Fruit fly (Drosophila melanogaster) whole organism, embryonic: ENCODE measurements around the gene qm.

Experiments used
- Antp ChIP-seq: fragments of 200-800 bp; sonication (Bioruptor generic); optimal IDR thresholded peaks from 3 replicates; lab custom pipeline; 2016; ENCODE audit warnings: missing biosample characterization, missing genetic modification characterization
- BEAF-32 ChIP-seq: fragments of 200-800 bp; sonication (Bioruptor generic); optimal IDR thresholded peaks from 3 replicates; lab custom pipeline; 2017; ENCODE audit warnings: missing biosample characterization, missing genetic modification characterization, mild to moderate bottlenecking, moderate library complexity, missing genetic modification reagents
- CG10321 ChIP-seq: fragments of 200-800 bp; sonication (Bioruptor generic); IDR thresholded peaks from 2 replicates; pipeline ENCODE4 v1.3.6; 2022; ENCODE audit warnings: missing biosample characterization, missing genetic modification characterization
- CG10431 ChIP-seq: fragments of 200-800 bp; sonication (Bioruptor generic); optimal IDR thresholded peaks from 3 replicates; lab custom pipeline; 2018; ENCODE audit warnings: missing biosample characterization, mild to moderate bottlenecking, missing genetic modification characterization
- CG12155 ChIP-seq: fragments of 200-800 bp; sonication (Bioruptor generic); optimal IDR thresholded peaks from 3 replicates; lab custom pipeline; 2016; ENCODE audit warnings: missing biosample characterization, missing genetic modification characterization
- CG14710 ChIP-seq: fragments of 200-800 bp; sonication (Bioruptor generic); optimal IDR thresholded peaks from 3 replicates; lab custom pipeline; 2019; ENCODE audit warnings: missing biosample characterization, mild to moderate bottlenecking, missing genetic modification characterization, moderate library complexity
- CG15269 ChIP-seq: fragments of 200-800 bp; sonication (Bioruptor generic); optimal IDR thresholded peaks from 2 replicates; lab custom pipeline; 2018; ENCODE audit warnings: missing biosample characterization, mild to moderate bottlenecking, missing genetic modification characterization, moderate library complexity
- CG15514 ChIP-seq: fragments of 200-800 bp; sonication (Bioruptor generic); optimal IDR thresholded peaks from 3 replicates; lab custom pipeline; 2017; ENCODE audit warnings: missing biosample characterization, missing genetic modification characterization, mild to moderate bottlenecking, moderate library complexity, missing genetic modification reagents
- CG1647 ChIP-seq: fragments of 200-800 bp; sonication (Bioruptor generic); optimal IDR thresholded peaks from 3 replicates; lab custom pipeline; 2016; ENCODE audit warnings: missing biosample characterization, missing genetic modification characterization
- CG16815 ChIP-seq: fragments of 200-800 bp; sonication (Bioruptor generic); optimal IDR thresholded peaks from 3 replicates; lab custom pipeline; 2017; ENCODE audit warnings: missing biosample characterization, mild to moderate bottlenecking, missing genetic modification characterization
- CG18476 ChIP-seq: fragments of 200-800 bp; sonication (Bioruptor generic); optimal IDR thresholded peaks from 2 replicates; lab custom pipeline; 2016; ENCODE audit warnings: missing biosample characterization, mild to moderate bottlenecking, missing genetic modification characterization
- CG18599 ChIP-seq: fragments of 200-800 bp; sonication (Bioruptor generic); optimal IDR thresholded peaks from 3 replicates; lab custom pipeline; 2017; ENCODE audit warnings: missing biosample characterization, missing genetic modification characterization, mild to moderate bottlenecking, moderate library complexity, missing genetic modification reagents
- CG30020 ChIP-seq: fragments of 200-800 bp; optimal IDR thresholded peaks from 2 replicates; lab custom pipeline; 2019; ENCODE audit warnings: missing biosample characterization, mild to moderate bottlenecking, missing genetic modification characterization, moderate library complexity
- CG3065 ChIP-seq: fragments of 200-800 bp; sonication (Bioruptor generic); optimal IDR thresholded peaks from 2 replicates; lab custom pipeline; 2016; ENCODE audit warnings: missing biosample characterization, missing genetic modification characterization
- CG34422 ChIP-seq: fragments of 200-800 bp; sonication (Bioruptor generic); IDR thresholded peaks from 3 replicates; pipeline ENCODE4 v1.3.6; 2022; ENCODE audit warnings: missing biosample characterization, missing genetic modification characterization
- CG3995 ChIP-seq: fragments of 200-800 bp; sonication (Bioruptor generic); optimal IDR thresholded peaks from 3 replicates; lab custom pipeline; 2016; ENCODE audit warnings: missing biosample characterization, missing genetic modification characterization
- CG43689 ChIP-seq: fragments of 200-800 bp; sonication (Bioruptor generic); IDR thresholded peaks from 2 replicates; pipeline ENCODE4 v1.3.6; 2022; ENCODE audit warnings: missing biosample characterization, missing genetic modification characterization
- CG4617 ChIP-seq: fragments of 200-800 bp; sonication (Bioruptor generic); optimal IDR thresholded peaks from 3 replicates; lab custom pipeline; 2016; ENCODE audit warnings: missing biosample characterization, missing genetic modification characterization, borderline replicate concordance
- CG7786 ChIP-seq: fragments of 200-800 bp; sonication (Bioruptor generic); optimal IDR thresholded peaks from 2 replicates; lab custom pipeline; 2016; ENCODE audit warnings: missing biosample characterization, missing genetic modification characterization
- CG9797 ChIP-seq: fragments of 200-800 bp; sonication (Bioruptor generic); optimal IDR thresholded peaks from 3 replicates; lab custom pipeline; 2018; ENCODE audit warnings: missing biosample characterization, mild to moderate bottlenecking, missing genetic modification characterization
- CTCF ChIP-seq: fragments of 200-800 bp; sonication (Bioruptor generic); optimal IDR thresholded peaks from 2 replicates; lab custom pipeline; 2017; ENCODE audit warnings: missing biosample characterization, mild to moderate bottlenecking, missing genetic modification characterization, moderate library complexity
- GATAe ChIP-seq: fragments of 200-800 bp; sonication (Bioruptor generic); conservative IDR thresholded peaks from 2 replicates; pipeline ENCODE4 v1.3.6; 2022; ENCODE audit warnings: missing biosample characterization, missing genetic modification characterization
- H2.0 ChIP-seq: fragments of 200-800 bp; sonication (Bioruptor generic); IDR thresholded peaks from 2 replicates; pipeline ENCODE4 v1.3.6; 2022; ENCODE audit warnings: missing biosample characterization, missing genetic modification characterization
- MESR4 ChIP-seq: fragments of 200-800 bp; sonication (Bioruptor generic); optimal IDR thresholded peaks from 2 replicates; lab custom pipeline; 2018; ENCODE audit warnings: missing biosample characterization, mild to moderate bottlenecking, missing genetic modification characterization, moderate library complexity
- Med ChIP-seq: fragments of 200-800 bp; sonication (Bioruptor generic); peaks from one replicate; lab custom pipeline; 2016; ENCODE audit warnings: missing biosample characterization, missing genetic modification characterization, mild to moderate bottlenecking, inconsistent platforms, moderate library complexity
- Meics ChIP-seq: fragments of 200-800 bp; sonication (Bioruptor generic); optimal IDR thresholded peaks from 2 replicates; lab custom pipeline; 2017; ENCODE audit warnings: missing biosample characterization, mild to moderate bottlenecking, missing genetic modification characterization
- Myb ChIP-seq: fragments of 200-800 bp; sonication (Bioruptor generic); optimal IDR thresholded peaks from 2 replicates; lab custom pipeline; 2016; ENCODE audit warnings: missing biosample characterization, missing genetic modification characterization
- Pdp1 ChIP-seq, 2 experiments: fragments of 200-800 bp; sonication (Bioruptor generic); optimal IDR thresholded peaks; 3 replicates each; lab custom pipeline; 2016; ENCODE audit warnings: missing biosample characterization in 2 of 2, missing genetic modification characterization in 2 of 2, mild to moderate bottlenecking in 1 of 2, moderate library complexity in 1 of 2
- Tbp ChIP-seq: fragments of >200 bp; optimal IDR thresholded peaks from 2 replicates; lab custom pipeline; 2018; ENCODE audit warnings: missing biosample characterization, missing genetic modification characterization
- cad ChIP-seq: fragments of >200 bp; optimal IDR thresholded peaks from 2 replicates; lab custom pipeline; 2017; ENCODE audit warnings: missing biosample characterization, missing genetic modification characterization
- cg ChIP-seq: fragments of 200-800 bp; sonication (Bioruptor generic); optimal IDR thresholded peaks from 3 replicates; lab custom pipeline; 2019; ENCODE audit warnings: missing biosample characterization, mild to moderate bottlenecking, missing genetic modification characterization, moderate library complexity
- crc ChIP-seq: fragments of 200-800 bp; sonication (Bioruptor generic); optimal IDR thresholded peaks from 2 replicates; lab custom pipeline; 2016; ENCODE audit warnings: missing biosample characterization, missing genetic modification characterization
- gfzf ChIP-seq: fragments of 200-800 bp; sonication (Bioruptor generic); optimal IDR thresholded peaks from 2 replicates; lab custom pipeline; 2016; ENCODE audit warnings: missing biosample characterization, mild to moderate bottlenecking, missing genetic modification characterization, moderate library complexity
- ken ChIP-seq: fragments of 200-800 bp; sonication (Bioruptor generic); IDR thresholded peaks from 3 replicates; pipeline ENCODE4 v1.3.6; 2022; ENCODE audit warnings: missing biosample characterization, missing genetic modification characterization
- lmd ChIP-seq: fragments of 200-800 bp; sonication (Bioruptor generic); IDR thresholded peaks from 2 replicates; pipeline ENCODE4 v1.3.6; 2022; ENCODE audit warnings: missing biosample characterization, missing genetic modification characterization
- pfk ChIP-seq: fragments of 200-800 bp; sonication (Bioruptor generic); optimal IDR thresholded peaks from 2 replicates; lab custom pipeline; 2018; ENCODE audit warnings: missing biosample characterization, mild to moderate bottlenecking, missing genetic modification characterization, moderate library complexity
- phol ChIP-seq: fragments of 200-800 bp; sonication (Bioruptor generic); optimal IDR thresholded peaks from 3 replicates; lab custom pipeline; 2018; ENCODE audit warnings: missing biosample characterization, mild to moderate bottlenecking, missing genetic modification characterization, moderate library complexity
- pzg ChIP-seq: fragments of 200-800 bp; sonication (Bioruptor generic); optimal IDR thresholded peaks from 3 replicates; lab custom pipeline; 2018; ENCODE audit warnings: missing biosample characterization, mild to moderate bottlenecking, missing genetic modification characterization, moderate library complexity
- row ChIP-seq: fragments of 200-800 bp; sonication (Bioruptor generic); IDR thresholded peaks from 3 replicates; pipeline ENCODE4 v1.3.6; 2022; ENCODE audit warnings: missing biosample characterization, missing genetic modification characterization
- sens ChIP-seq: fragments of 200-800 bp; sonication (Bioruptor generic); peaks from one replicate; lab custom pipeline; 2016; ENCODE audit warnings: missing biosample characterization, missing genetic modification characterization
- shn ChIP-seq: fragments of 200-800 bp; sonication (Bioruptor generic); optimal IDR thresholded peaks from 3 replicates; lab custom pipeline; 2016; ENCODE audit warnings: missing biosample characterization, missing genetic modification characterization
- sima ChIP-seq: fragments of 200-800 bp; sonication (Bioruptor generic); optimal IDR thresholded peaks from 2 replicates; lab custom pipeline; 2016; ENCODE audit warnings: missing biosample characterization, missing genetic modification characterization
- sisA ChIP-seq: fragments of 200-800 bp; sonication (Bioruptor generic); IDR thresholded peaks from 2 replicates; pipeline ENCODE4 v1.3.6; 2022; ENCODE audit warnings: missing biosample characterization, missing genetic modification characterization
- tin ChIP-seq: fragments of 200-800 bp; sonication (Bioruptor generic); optimal IDR thresholded peaks from 3 replicates; lab custom pipeline; 2016; ENCODE audit warnings: missing biosample characterization, missing genetic modification characterization
- ttk ChIP-seq: fragments of 200-800 bp; sonication (Bioruptor generic); IDR thresholded peaks from 2 replicates; pipeline ENCODE4 v2.1.2; 2022; ENCODE audit warnings: missing biosample characterization, missing genetic modification characterization
- usp ChIP-seq: fragments of >200 bp; optimal IDR thresholded peaks from 2 replicates; lab custom pipeline; 2017; ENCODE audit warnings: missing biosample characterization, missing genetic modification characterization
- wek ChIP-seq: fragments of 200-800 bp; sonication (Bioruptor generic); optimal IDR thresholded peaks from 3 replicates; lab custom pipeline; 2018; ENCODE audit warnings: missing biosample characterization, mild to moderate bottlenecking, missing genetic modification characterization, moderate library complexity
- z ChIP-seq: fragments of 200-800 bp; sonication (Bioruptor generic); IDR thresholded peaks from 3 replicates; pipeline ENCODE4 v1.3.6; 2022; ENCODE audit warnings: missing biosample characterization, missing genetic modification characterization

qm gene

DNA sequence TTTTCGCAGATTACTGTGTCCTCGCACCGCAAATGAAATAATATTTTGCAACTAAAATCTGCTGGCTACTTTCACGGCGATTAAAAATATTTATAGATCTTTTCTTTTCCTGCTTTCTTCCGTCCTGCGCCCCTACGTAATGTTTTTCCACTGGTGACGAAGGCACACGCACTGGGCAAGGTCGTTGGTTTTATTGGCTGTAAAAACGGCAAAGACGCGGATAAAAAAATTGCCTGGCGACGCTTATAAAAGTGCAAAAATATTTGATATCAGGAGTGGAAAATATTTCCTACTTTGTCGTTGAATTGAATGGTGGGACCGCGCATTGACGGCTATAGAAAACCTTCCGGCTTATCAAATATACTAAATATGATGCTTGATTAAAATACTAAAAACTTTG lies 20.8 kb downstream of the qm start, which contains the start of gene Sh3beta:
Sh3beta (minus strand) TSS at position 327 of the 400 bp plus-strand sequence.
- TF ChIP-seq CG18476 (GFP tag; lab: Kevin White, UChicago): no peak
- TF ChIP-seq pzg: peak; percentile 2
- TF ChIP-seq Meics (GFP tag; lab: Kevin White, UChicago): peak; percentile 38
- peak; percentile 39 for TF ChIP-seq CG4617 (GFP tag; lab: Kevin White, UChicago)
- peak; percentile 6 for TF ChIP-seq cad (GFP tag; lab: Kevin White, UChicago)
- no peak for TF ChIP-seq CG7786
- TF ChIP-seq sima: no peak
- no peak for TF ChIP-seq z (GFP tag; lab: Robert Waterston, UW)
- TF ChIP-seq Antp (GFP tag; lab: Kevin White, UChicago): no peak
- TF ChIP-seq CG10431: no peak
- no peak for TF ChIP-seq shn (GFP tag; lab: Kevin White, UChicago)
- no peak for TF ChIP-seq CG43689
- TF ChIP-seq CG1647 (GFP tag; lab: Kevin White, UChicago): no peak
- TF ChIP-seq CG10321 (GFP tag; lab: Robert Waterston, UW): peak; percentile 16; the same call in 1 of the 2 replicates
- TF ChIP-seq MESR4 (GFP tag; lab: Kevin White, UChicago): peak; percentile 51
- TF ChIP-seq CG3065 (GFP tag; lab: Kevin White, UChicago): peak; percentile 71
- peak; percentile 76 for TF ChIP-seq Med
- TF ChIP-seq CG34422: 0 out of 3 replicates have a peak, but pooled peaks have one; percentile 21
- TF ChIP-seq CTCF (GFP tag; lab: Kevin White, UChicago): no peak
- TF ChIP-seq sisA (GFP tag; lab: Robert Waterston, UW): no peak
- TF ChIP-seq CG16815 (GFP tag; lab: Kevin White, UChicago): no peak
- TF ChIP-seq usp (GFP tag; lab: Kevin White, UChicago): no peak
- no peak for TF ChIP-seq ttk (GFP tag; lab: Robert Waterston, UW)
- no peak for TF ChIP-seq ken (GFP tag; lab: Robert Waterston, UW)
- no peak for TF ChIP-seq GATAe (GFP tag; lab: Robert Waterston, UW)
- no peak for TF ChIP-seq cg (GFP tag; lab: Kevin White, UChicago)
- TF ChIP-seq crc (GFP tag; lab: Kevin White, UChicago): no peak
- no peak for TF ChIP-seq CG15269 (tag; lab: Kevin White, UChicago)
- TF ChIP-seq lmd: no peak

DNA sequence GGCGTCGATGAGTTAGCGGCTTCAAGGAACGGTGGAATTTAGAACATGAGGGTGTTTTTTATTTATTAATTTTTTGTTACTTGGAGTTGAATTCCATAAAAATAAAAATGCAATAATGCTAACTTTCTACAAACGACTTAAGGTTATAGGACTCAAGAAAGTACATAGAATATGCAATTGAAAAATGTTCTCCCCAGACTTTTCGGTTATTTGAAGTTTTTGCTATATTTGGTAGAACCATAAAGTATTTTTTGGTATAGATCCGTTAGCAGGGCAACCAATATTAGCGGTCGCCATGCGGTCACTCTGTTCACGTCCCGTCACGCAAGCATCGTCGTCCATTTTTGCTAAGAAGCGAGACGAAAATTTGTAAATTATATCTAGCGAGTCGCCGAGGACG lies 21.4 kb downstream of the qm start, which contains the start of gene akirin:
akirin (plus strand) TSS at position 301 of the 400 bp plus-strand sequence.
- TF ChIP-seq row (GFP tag; lab: Robert Waterston, UW): peak; percentile 22; the same call in 1 of the 3 replicates
- peak; percentile 16 for TF ChIP-seq CG14710
- TF ChIP-seq CG9797 (GFP tag; lab: Kevin White, UChicago): peak; percentile 38
- no peak for TF ChIP-seq H2.0 (GFP tag; lab: Robert Waterston, UW)
- peak; percentile 28 for TF ChIP-seq Myb (GFP tag; lab: Kevin White, UChicago)
- peak; percentile 24 for TF ChIP-seq BEAF-32 (GFP tag; lab: Kevin White, UChicago)
- TF ChIP-seq CG15514 (GFP tag; lab: Kevin White, UChicago): peak; percentile 4
- TF ChIP-seq CG18599: peak; percentile 14
- no peak for TF ChIP-seq CG1647 (GFP tag; lab: Kevin White, UChicago)
- peak; percentile 12 for TF ChIP-seq sens (GFP tag; lab: Kevin White, UChicago)
- TF ChIP-seq pzg: peak; percentile 38
- peak in 1 of 2 experiments; percentile 22 for TF ChIP-seq Pdp1 (GFP tag; optimal IDR thresholded peaks at IDR 0.05; lab: Kevin White, UChicago)
- TF ChIP-seq Med: peak; percentile 42
- peak; percentile 30 for TF ChIP-seq CG30020
- no peak for TF ChIP-seq tin (GFP tag; lab: Kevin White, UChicago)
- TF ChIP-seq phol: peak; percentile 30
- no peak for TF ChIP-seq Tbp (GFP tag; lab: Kevin White, UChicago)
- peak; percentile 18 for TF ChIP-seq pfk (GFP tag; lab: Kevin White, UChicago)
- TF ChIP-seq CG3995: peak; percentile 9
- no peak for TF ChIP-seq wek (GFP tag; lab: Kevin White, UChicago)
- TF ChIP-seq CG12155: peak; percentile 43
- TF ChIP-seq gfzf (GFP tag; lab: Kevin White, UChicago): peak; percentile 70
